Fruit fly (Drosophila melanogaster) whole organism, embryonic: ENCODE measurements around the gene CG31157.

Experiments
- H15 ChIP-seq: fragments of 200-800 bp; sonication (Bioruptor generic); IDR thresholded peaks from 3 replicates; pipeline ENCODE4 v1.3.6; 2022; ENCODE audit warnings: missing biosample characterization, missing genetic modification characterization
- al ChIP-seq: fragments of 200-800 bp; sonication (Bioruptor generic); IDR thresholded peaks from 2 replicates; pipeline ENCODE4 v1.3.6; 2022; ENCODE audit warnings: missing biosample characterization, missing genetic modification characterization

The CG31157 gene

dm6 chr3R:13091666-13092065 lies 44.1 kb downstream of the CG31157 start (continued):
- no peak for TF ChIP-seq al (GFP tag; lab: Robert Waterston, UW)
- 0 out of 3 replicates have a peak, but pooled peaks have one; percentile 41 for TF ChIP-seq H15 (GFP tag; lab: Robert Waterston, UW)
